Worm (Caenorhabditis elegans) whole organism, L2 larva: Measurements from ENCODE around the gene ZK180.7.

Source experiments
- C34F6.9 ChIP-seq: fragments of 150-350 bp; optimal IDR thresholded peaks from 2 replicates; lab custom pipeline; 2014; ENCODE audit warnings: missing biosample characterization, missing genetic modification characterization
- F13H6.1 ChIP-seq: sonication (generic microtip); optimal IDR thresholded peaks from 2 replicates; lab custom pipeline; 2016; ENCODE audit warnings: missing genetic modification characterization, missing compliant biosample characterization
- R02D3.7 ChIP-seq: fragments of 150-350 bp; optimal IDR thresholded peaks from 2 replicates; lab custom pipeline; 2014; ENCODE audit warnings: missing biosample characterization, missing genetic modification characterization
- Y55F3AM.14 ChIP-seq: fragments of 200-800 bp; sonication (Bioruptor generic); optimal IDR thresholded peaks from 2 replicates; lab custom pipeline; 2018; ENCODE audit warnings: mild to moderate bottlenecking, missing genetic modification characterization, missing compliant biosample characterization
- alr-1 ChIP-seq: fragments of 150-350 bp; optimal IDR thresholded peaks from 2 replicates; lab custom pipeline; 2014; ENCODE audit warnings: missing biosample characterization, missing genetic modification characterization
- blmp-1 ChIP-seq: sonication (generic microtip); optimal IDR thresholded peaks from 2 replicates; lab custom pipeline; 2017; ENCODE audit warnings: missing genetic modification characterization, mild to moderate bottlenecking, missing compliant biosample characterization, antibody characterized with exemption, moderate library complexity; ENCODE audit not compliant: insufficient read depth
- ceh-82 ChIP-seq: fragments of 150-350 bp; optimal IDR thresholded peaks from 2 replicates; lab custom pipeline; 2014; ENCODE audit warnings: missing biosample characterization, missing genetic modification characterization
- crh-2 ChIP-seq: sonication (generic microtip); optimal IDR thresholded peaks from 2 replicates; lab custom pipeline; 2017; ENCODE audit warnings: missing biosample characterization, missing genetic modification characterization
- egl-27 ChIP-seq: sonication (generic microtip); optimal IDR thresholded peaks from 3 replicates; lab custom pipeline; 2017; ENCODE audit warnings: missing biosample characterization, missing genetic modification reagents, missing genetic modification characterization
- elt-1 ChIP-seq: fragments of 150-350 bp; optimal IDR thresholded peaks from 2 replicates; lab custom pipeline; 2014; ENCODE audit warnings: missing biosample characterization, missing genetic modification characterization
- fos-1 ChIP-seq: fragments of 150-350 bp; optimal IDR thresholded peaks from 2 replicates; lab custom pipeline; 2014; ENCODE audit warnings: missing biosample characterization, missing genetic modification characterization
- gmeb-1 ChIP-seq: fragments of 150-350 bp; optimal IDR thresholded peaks from 2 replicates; lab custom pipeline; 2014; ENCODE audit warnings: missing biosample characterization, missing genetic modification characterization
- lin-11 ChIP-seq: fragments of 150-350 bp; sonication (generic microtip); optimal IDR thresholded peaks from 2 replicates; lab custom pipeline; 2014; ENCODE audit warnings: missing biosample characterization, missing genetic modification characterization, inconsistent platforms, mixed read lengths
- lsy-2 ChIP-seq, 2 experiments: fragments of 150-350 bp in 1 of 2; sonication (generic microtip) in 1 of 2; optimal IDR thresholded peaks; 2 replicates each; lab custom pipeline; 2014 to 2017; ENCODE audit warnings: missing biosample characterization in 2 of 2, missing genetic modification characterization in 2 of 2
- mab-5 ChIP-seq: fragments of 150-350 bp; optimal IDR thresholded peaks from 2 replicates; lab custom pipeline; 2014; ENCODE audit warnings: missing biosample characterization, missing genetic modification characterization
- mdl-1 ChIP-seq, 2 experiments: fragments of 150-350 bp in 1 of 2; sonication (generic microtip) in 1 of 2; optimal IDR thresholded peaks; 2 replicates each; lab custom pipeline; 2017; ENCODE audit warnings: missing biosample characterization in 2 of 2, missing genetic modification characterization in 2 of 2
- nhr-10 ChIP-seq: sonication (generic microtip); optimal IDR thresholded peaks from 2 replicates; lab custom pipeline; 2017; ENCODE audit warnings: missing biosample characterization, missing genetic modification characterization
- nhr-129 ChIP-seq: fragments of 150-350 bp; optimal IDR thresholded peaks from 2 replicates; lab custom pipeline; 2014; ENCODE audit warnings: missing biosample characterization, missing genetic modification characterization
- nhr-21 ChIP-seq: fragments of 150-350 bp; optimal IDR thresholded peaks from 2 replicates; lab custom pipeline; 2014; ENCODE audit warnings: missing biosample characterization, missing genetic modification characterization
- nhr-25 ChIP-seq: fragments of 150-350 bp; sonication (generic microtip); optimal IDR thresholded peaks from 3 replicates; lab custom pipeline; 2014; ENCODE audit warnings: missing biosample characterization, missing genetic modification characterization
- nhr-6 ChIP-seq: fragments of 150-350 bp; optimal IDR thresholded peaks from 2 replicates; lab custom pipeline; 2014; ENCODE audit warnings: missing biosample characterization, missing genetic modification characterization
- peb-1 ChIP-seq: fragments of 150-350 bp; optimal IDR thresholded peaks from 2 replicates; lab custom pipeline; 2014; ENCODE audit warnings: missing biosample characterization, missing genetic modification characterization
- sem-4 ChIP-seq: fragments of 150-350 bp; optimal IDR thresholded peaks from 2 replicates; lab custom pipeline; 2014; ENCODE audit warnings: missing biosample characterization, missing genetic modification reagents, missing genetic modification characterization
- sma-3 ChIP-seq: sonication (generic microtip); optimal IDR thresholded peaks from 2 replicates; lab custom pipeline; 2016; ENCODE audit warnings: missing genetic modification reagents, missing genetic modification characterization, missing compliant biosample characterization
- sma-9 ChIP-seq, 2 experiments: fragments of 150-350 bp in 1 of 2; sonication (generic microtip) in 1 of 2; optimal IDR thresholded peaks; 2 replicates each; lab custom pipeline; 2014 to 2016; ENCODE audit warnings: missing genetic modification characterization in 2 of 2, mild to moderate bottlenecking in 1 of 2, missing biosample characterization in 1 of 2, missing compliant biosample characterization in 1 of 2, missing genetic modification reagents in 1 of 2, moderate library complexity in 1 of 2
- snpc-4 ChIP-seq: fragments of 150-350 bp; optimal IDR thresholded peaks from 2 replicates; lab custom pipeline; 2014; ENCODE audit warnings: missing biosample characterization, missing genetic modification characterization
- unc-55 ChIP-seq: fragments of 150-350 bp; sonication (generic microtip); optimal IDR thresholded peaks from 3 replicates; lab custom pipeline; 2014; ENCODE audit warnings: missing biosample characterization, missing genetic modification reagents, missing genetic modification characterization
- unc-62 ChIP-seq: fragments of 150-350 bp; optimal IDR thresholded peaks from 2 replicates; lab custom pipeline; 2014; ENCODE audit warnings: missing biosample characterization, missing genetic modification reagents, missing genetic modification characterization
- zag-1 ChIP-seq: fragments of 150-350 bp; optimal IDR thresholded peaks from 2 replicates; lab custom pipeline; 2014; ENCODE audit warnings: missing biosample characterization, missing genetic modification characterization
- ztf-11 ChIP-seq: sonication (generic microtip); optimal IDR thresholded peaks from 2 replicates; lab custom pipeline; 2017; ENCODE audit warnings: missing biosample characterization, missing genetic modification characterization
- ztf-4 ChIP-seq: fragments of 150-350 bp; optimal IDR thresholded peaks from 2 replicates; lab custom pipeline; 2014; ENCODE audit warnings: missing biosample characterization, missing genetic modification characterization

ZK180.7 gene

DNA sequence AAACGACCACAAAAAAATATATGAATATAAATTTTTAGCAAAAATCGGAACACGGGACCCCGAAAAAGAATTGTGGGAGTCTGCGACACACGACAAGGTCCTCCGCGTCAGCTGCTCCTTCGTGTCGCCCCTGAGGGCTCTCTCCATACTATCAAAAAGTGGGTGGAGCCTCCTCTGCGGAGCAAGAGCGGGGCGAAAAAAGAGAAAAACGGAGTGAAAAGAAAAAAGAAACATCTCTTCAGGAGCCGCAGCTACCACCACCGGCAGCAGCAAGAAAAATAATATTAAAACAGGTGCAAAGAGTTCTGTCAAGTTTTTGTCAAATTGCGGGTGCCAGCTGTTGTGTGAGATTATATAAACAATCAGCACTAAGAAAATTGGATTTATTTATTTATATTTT is 16.3 kb downstream of the ZK180.7 start, which contains the start of gene gbb-2:
TSS of gene gbb-2 (minus strand) at position 112 of the 400 bp plus-strand sequence.
- peak; percentile 20 for TF ChIP-seq sma-9 (GFP tag; optimal IDR thresholded peaks at IDR 0.05; lab: Kevin White, UChicago)
- no peak for TF ChIP-seq sma-9 (tag; optimal IDR thresholded peaks at IDR 0.05; lab: Kevin White, UChicago)
- TF ChIP-seq nhr-129 (tag; lab: Kevin White, UChicago), result no peak
- TF ChIP-seq lsy-2 (tag; optimal IDR thresholded peaks at IDR 0.05; lab: Kevin White, UChicago), result peak in 1 of 2 experiments; percentile 11
- TF ChIP-seq Y55F3AM.14 (GFP tag; lab: Kevin White, UChicago), result no peak
- peak; percentile 66 for TF ChIP-seq F13H6.1 (tag; lab: Kevin White, UChicago)
- no peak for TF ChIP-seq unc-55
- TF ChIP-seq sma-3 (GFP tag; lab: Kevin White, UChicago), result no peak

DNA sequence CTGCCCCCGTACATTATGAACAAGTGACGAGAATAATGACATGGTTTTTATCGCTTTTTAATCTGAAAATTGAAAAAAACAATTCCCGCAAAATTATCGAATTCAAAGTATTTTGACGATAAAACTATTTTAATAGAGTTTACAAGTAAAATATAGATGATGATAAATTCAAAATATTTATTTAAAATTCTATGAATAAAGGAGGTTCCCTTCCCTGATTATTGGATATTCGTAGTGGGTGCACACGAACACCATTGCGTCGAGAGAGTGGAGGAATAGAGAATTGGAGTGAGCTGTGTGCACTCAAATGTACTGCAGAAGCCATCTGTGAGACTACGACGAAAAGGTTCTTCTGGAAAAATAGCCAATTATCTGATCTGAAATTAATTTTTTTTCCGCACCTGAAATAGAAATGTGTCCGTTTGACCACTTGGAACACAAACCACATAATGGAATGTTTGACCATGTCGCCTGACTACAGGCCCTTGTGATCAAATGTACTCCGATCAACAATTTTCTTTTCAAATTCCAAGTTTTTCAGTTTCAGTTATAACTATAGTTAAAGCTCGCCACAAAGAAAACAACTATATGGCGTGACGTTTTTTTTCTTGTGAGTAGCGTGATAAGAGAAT is 21.0 kb downstream of the ZK180.7 start, which contains the start of the genes rfth-1 and ZK180.8:
TSS of gene rfth-1 (minus strand) at position 51 of the 632 bp plus-strand sequence.
TSS of gene ZK180.8 (minus strand) at position 466 of the 632 bp plus-strand sequence.
- TF ChIP-seq gmeb-1 (tag; lab: Kevin White, UChicago) (no peak), unc-55 (peak; percentile 32), lsy-2 (tag; optimal IDR thresholded peaks at IDR 0.05; lab: Kevin White, UChicago) (no peak), crh-2 (tag; lab: Kevin White, UChicago) (peak; percentile 14)

DNA sequence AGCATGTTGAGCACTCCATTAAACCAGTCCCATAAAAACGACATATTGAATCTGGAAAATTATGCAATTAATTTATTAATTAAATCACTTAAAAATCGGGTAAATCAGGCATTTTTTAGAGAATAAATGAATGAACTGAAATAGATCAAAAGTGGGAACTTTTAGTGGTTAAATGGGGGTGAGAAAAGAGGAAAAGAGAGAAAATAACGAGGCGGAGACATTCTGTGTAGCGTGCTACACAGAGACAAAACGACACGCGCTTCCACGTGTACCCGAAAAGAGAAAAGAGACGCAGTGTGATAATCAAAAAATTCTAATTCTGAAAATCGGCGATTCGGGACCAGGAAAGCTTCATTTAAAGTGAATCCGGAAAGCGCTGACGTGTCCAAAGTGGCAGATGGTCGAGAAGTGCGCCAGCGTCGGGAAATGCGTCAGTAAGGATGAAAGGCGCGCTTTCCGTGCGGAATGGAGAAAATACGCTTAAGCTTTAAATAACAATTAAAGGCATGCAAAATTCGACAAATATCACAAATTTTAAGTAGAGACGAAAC is 23.0 kb downstream of the ZK180.7 start, which contains the start of gene sar-1:
TSS of gene sar-1 (minus strand) at position 51 of the 551 bp plus-strand sequence.
- TF ChIP-seq sem-4 (tag; lab: Kevin White, UChicago) (peak; percentile 6), F13H6.1 (tag; lab: Kevin White, UChicago) (peak; percentile 80), egl-27 (tag; lab: Kevin White, UChicago) (peak; percentile 55), sma-3 (GFP tag; lab: Kevin White, UChicago) (peak; percentile 69), R02D3.7 (tag; lab: Kevin White, UChicago) (peak; percentile 32), peb-1 (tag; lab: Kevin White, UChicago) (no peak), lin-11 (tag; lab: Kevin White, UChicago) (peak; percentile 72), lsy-2 (tag; optimal IDR thresholded peaks at IDR 0.05; lab: Kevin White, UChicago) (peak; percentile 88 to 93), zag-1 (tag; lab: Kevin White, UChicago) (peak; percentile 26), mdl-1 (tag; optimal IDR thresholded peaks at IDR 0.05; lab: Kevin White, UChicago) (peak in 1 of 2 experiments; percentile 60), ceh-82 (tag; lab: Kevin White, UChicago) (no peak), nhr-6 (tag; lab: Kevin White, UChicago) (peak; percentile 31), ztf-11 (no peak), mab-5 (peak; percentile 63), alr-1 (no peak), crh-2 (tag; lab: Kevin White, UChicago) (peak; percentile 94), nhr-10 (tag; lab: Kevin White, UChicago) (peak; percentile 49), nhr-25 (tag; lab: Kevin White, UChicago) (peak; percentile 73), unc-62 (GFP tag; lab: Kevin White, UChicago) (no peak), gmeb-1 (tag; lab: Kevin White, UChicago) (peak; percentile 82), C34F6.9 (tag; lab: Kevin White, UChicago) (peak; percentile 89), nhr-21 (tag; lab: Kevin White, UChicago) (peak; percentile 82), fos-1 (tag; lab: Kevin White, UChicago) (peak; percentile 55), Y55F3AM.14 (GFP tag; lab: Kevin White, UChicago) (no peak), ztf-4 (peak; percentile 25), snpc-4 (tag; lab: Kevin White, UChicago) (no peak), sma-9 (GFP tag; optimal IDR thresholded peaks at IDR 0.05; lab: Kevin White, UChicago) (peak; percentile 82), sma-9 (tag; optimal IDR thresholded peaks at IDR 0.05; lab: Kevin White, UChicago) (no peak), nhr-129 (tag; lab: Kevin White, UChicago) (peak; percentile 65), elt-1 (no peak), unc-55 (peak; percentile 84)

DNA sequence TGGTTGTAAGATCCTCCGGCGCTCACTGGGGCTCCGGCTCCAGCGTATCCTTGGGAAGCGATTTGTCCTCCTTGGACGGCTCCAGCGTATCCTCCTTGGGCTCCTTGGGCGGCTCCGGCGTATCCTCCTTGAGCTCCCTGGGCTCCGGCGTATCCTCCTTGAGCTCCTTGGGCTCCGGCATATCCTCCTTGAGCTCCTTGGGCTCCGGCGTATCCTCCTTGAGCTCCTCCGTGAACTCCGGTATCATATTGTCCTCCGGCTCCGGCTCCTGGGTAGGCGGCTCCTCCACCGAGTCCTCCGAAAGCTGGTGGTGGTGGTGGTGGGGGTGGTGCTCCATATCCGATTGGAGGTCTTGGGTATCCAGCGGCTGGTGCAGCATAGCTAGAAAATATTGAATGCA is 26.1 kb downstream of the ZK180.7 start:
- TF ChIP-seq Y55F3AM.14 (GFP tag; lab: Kevin White, UChicago), result peak; percentile 8
- TF ChIP-seq blmp-1 (tag; lab: Kevin White, UChicago), result no peak
